Worm (Caenorhabditis elegans) whole organism, late embryonic: ENCODE data around the gene Y7A5A.8.

Experiments used
- K02D7.2 ChIP-seq: sonication (generic microtip); optimal IDR thresholded peaks from 2 replicates; lab custom pipeline; 2017; ENCODE audit warnings: mild to moderate bottlenecking, missing genetic modification characterization, missing compliant biosample characterization
- ahr-1 ChIP-seq: sonication (generic microtip); optimal IDR thresholded peaks from 2 replicates; lab custom pipeline; 2016; ENCODE audit warnings: missing genetic modification characterization, missing compliant biosample characterization
- ceh-31 ChIP-seq: sonication (generic microtip); optimal IDR thresholded peaks from 2 replicates; lab custom pipeline; 2016; ENCODE audit warnings: missing genetic modification characterization, missing compliant biosample characterization
- elt-4 ChIP-seq: sonication (generic microtip); optimal IDR thresholded peaks from 2 replicates; lab custom pipeline; 2016; ENCODE audit warnings: missing genetic modification characterization, missing compliant biosample characterization
- hlh-6 ChIP-seq: sonication (generic microtip); optimal IDR thresholded peaks from 2 replicates; lab custom pipeline; 2016; ENCODE audit warnings: missing genotype, missing genetic modification characterization, missing compliant biosample characterization
- nfya-1 ChIP-seq: sonication (generic microtip); optimal IDR thresholded peaks from 2 replicates; lab custom pipeline; 2017; ENCODE audit warnings: missing genetic modification characterization, mild to moderate bottlenecking, missing compliant biosample characterization, antibody characterized with exemption, moderate library complexity
- nhr-11 ChIP-seq: fragments of 150-350 bp; optimal IDR thresholded peaks from 2 replicates; lab custom pipeline; 2014; ENCODE audit warnings: missing biosample characterization, missing genetic modification characterization
- nhr-232 ChIP-seq: sonication (generic microtip); optimal IDR thresholded peaks from 2 replicates; lab custom pipeline; 2016; ENCODE audit warnings: missing genetic modification characterization, missing compliant biosample characterization
- ztf-16 ChIP-seq: sonication (generic microtip); optimal IDR thresholded peaks from 2 replicates; lab custom pipeline; 2017; ENCODE audit warnings: missing genetic modification characterization, missing compliant biosample characterization

DNA sequence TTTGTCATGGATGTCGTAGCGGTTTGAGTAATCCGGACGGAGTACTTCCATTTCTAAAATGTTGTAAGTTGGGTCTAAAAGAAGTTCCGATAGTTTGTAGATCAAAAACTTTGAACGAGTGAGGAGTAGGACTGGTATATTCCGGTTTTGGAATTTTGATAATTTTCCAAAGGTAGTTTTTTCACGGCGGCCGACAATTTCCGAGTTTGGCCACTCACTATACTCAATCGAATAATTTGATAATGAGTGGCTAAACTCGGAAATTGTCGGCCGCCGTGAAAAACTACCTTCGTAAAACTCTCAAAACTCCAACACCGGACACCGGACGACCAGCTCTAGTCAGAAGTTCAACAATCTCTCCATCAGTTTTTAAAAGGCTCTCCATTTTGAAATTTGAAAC, 22.0 kb downstream of the Y7A5A.8 start:
- TF ChIP-seq ceh-31 (no peak), elt-4 (tag; lab: Kevin White, UChicago) (no peak), nhr-232 (no peak), ahr-1 (tag; lab: Kevin White, UChicago) (no peak), hlh-6 (tag; lab: Kevin White, UChicago) (no peak), nhr-11 (no peak), ztf-16 (no peak), K02D7.2 (no peak), nfya-1 (no peak)
